Fruit fly (Drosophila melanogaster): ENCODE results near the gene CG15211.

DNA sequence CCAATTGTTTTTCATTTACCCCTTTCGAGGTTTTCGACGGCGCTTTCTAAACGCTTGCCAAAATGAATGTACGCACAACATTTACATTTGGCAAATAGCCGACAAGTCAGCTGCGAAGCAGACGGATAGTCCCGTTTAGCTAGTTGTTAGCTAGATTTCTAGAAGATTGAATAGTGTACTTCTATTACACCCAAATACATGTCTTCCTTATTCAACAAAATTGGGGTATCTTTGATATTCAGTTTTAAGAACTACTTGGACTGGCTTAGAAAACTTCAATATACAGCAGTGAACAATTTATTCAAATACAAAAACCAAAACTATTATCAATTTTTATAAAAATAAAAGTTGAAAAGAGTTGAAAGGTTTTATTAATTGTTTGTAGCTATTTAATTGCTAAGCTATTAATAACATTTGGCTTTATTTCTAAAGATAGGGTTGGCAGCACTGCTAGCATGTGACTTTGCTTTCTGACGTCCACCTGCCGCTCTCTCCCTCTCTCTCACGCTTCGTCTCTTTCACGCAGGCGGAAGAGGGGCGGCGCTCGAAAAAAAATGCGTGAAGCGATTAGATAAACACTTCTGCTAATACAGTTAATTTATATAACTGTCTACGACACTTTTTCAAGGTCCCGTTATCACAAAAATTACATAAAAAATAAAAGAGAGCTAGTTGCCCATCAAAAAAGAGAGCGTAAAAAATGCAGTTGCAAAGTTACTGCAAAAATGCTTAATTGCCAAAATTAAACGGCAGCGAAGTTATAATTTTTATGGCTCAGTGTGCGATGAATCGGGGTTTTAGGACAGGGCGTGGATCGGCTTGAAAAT, 12.7 kb downstream of the CG15211 start:
- TF ChIP-seq CTCF (optimal IDR thresholded peaks at IDR 0.05) (no peak), CG8478 (optimal IDR thresholded peaks at IDR 0.05) (no peak)

Measured in S2 (cell line).